Worm (Caenorhabditis elegans) whole organism, late embryonic: ENCODE results near the gene bus-17.

ENCODE experiments used
- fkh-6 ChIP-seq: sonication (generic microtip); optimal IDR thresholded peaks from 2 replicates; lab custom pipeline; 2016; ENCODE audit warnings: missing genetic modification characterization, missing compliant biosample characterization
- hlh-30 ChIP-seq: sonication (generic microtip); optimal IDR thresholded peaks from 2 replicates; lab custom pipeline; 2017; ENCODE audit warnings: antibody characterized with exemption, missing genetic modification characterization, missing compliant biosample characterization; ENCODE audit not compliant: insufficient read depth
- tbx-7 ChIP-seq: sonication (generic microtip); optimal IDR thresholded peaks from 2 replicates; lab custom pipeline; 2016; ENCODE audit warnings: missing genotype, missing genetic modification characterization, missing compliant biosample characterization

DNA sequence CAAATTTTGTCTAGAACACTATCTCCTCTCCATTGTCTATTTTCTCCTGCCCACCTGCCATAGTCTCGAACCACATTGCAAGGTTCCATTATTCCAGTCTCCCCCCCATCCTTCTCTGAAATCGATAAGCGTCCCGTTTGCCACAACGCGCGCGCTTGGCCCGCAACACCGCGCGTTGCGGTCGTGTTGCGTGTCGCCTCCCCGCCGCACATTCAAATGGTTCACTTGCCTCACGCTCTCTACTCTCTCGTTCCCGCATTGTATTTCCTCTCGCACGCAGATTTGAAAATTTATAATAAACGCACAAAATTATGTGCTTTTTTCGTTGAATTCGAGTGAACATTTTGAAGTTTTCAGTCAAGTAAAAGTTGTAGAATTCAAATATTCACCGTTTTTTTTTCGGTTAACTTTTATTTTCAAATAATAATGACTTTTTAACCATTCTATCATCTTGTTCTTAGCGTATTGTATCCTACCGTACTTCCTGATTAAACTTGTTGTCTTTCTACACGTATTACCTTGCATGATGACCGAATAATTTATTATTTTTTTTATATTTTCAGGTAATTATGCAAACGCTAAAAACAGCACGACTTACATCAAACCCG, 40.5 kb downstream of the bus-17 start, which contains the start of gene lin-15B:
- no peak for TF ChIP-seq tbx-7 (tag; lab: Kevin White, UChicago)
- TF ChIP-seq hlh-30, result no peak
- TF ChIP-seq fkh-6 (tag; lab: Kevin White, UChicago), result no peak
